Fruit fly (Drosophila melanogaster): ENCODE results near the gene CG5167.

The CG5167 gene

DNA sequence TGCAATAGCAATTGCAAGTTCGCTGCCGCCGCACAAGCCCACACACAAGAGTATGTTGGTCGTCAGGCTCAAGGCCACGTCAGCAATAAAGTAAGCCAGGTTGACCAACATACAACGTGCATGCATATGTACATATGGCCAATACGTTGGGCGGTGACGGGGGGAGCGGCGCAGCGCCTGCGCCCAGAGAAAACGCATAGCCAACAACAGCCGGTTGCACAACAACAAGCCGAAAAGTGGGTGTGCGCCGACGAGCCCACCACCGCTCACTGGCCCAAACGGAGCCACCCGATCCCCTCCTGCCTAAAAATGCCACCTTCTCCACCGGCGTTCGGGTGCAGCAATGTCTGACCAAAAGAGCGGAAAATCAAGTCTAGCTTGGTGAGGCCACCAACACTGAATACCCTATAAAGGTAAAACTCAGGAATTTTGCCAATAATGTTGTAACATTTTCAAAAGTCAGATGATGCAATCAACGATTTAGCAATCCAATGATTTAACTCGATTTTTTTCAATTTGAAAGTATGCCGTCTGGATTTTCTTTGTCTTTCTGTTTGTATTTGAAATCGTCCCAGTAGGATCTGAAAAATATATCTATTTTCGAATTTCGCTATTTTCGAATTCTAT lies 45.7 kb downstream of the CG5167 start, which contains the start of gene CG5509 (continued):
- TF ChIP-seq crc (GFP tag; optimal IDR thresholded peaks at IDR 0.05) (no peak), Hmx (GFP tag; optimal IDR thresholded peaks at IDR 0.05) (no peak), lmd (GFP tag; IDR thresholded peaks at IDR 0.05) (no peak), jing (GFP tag; optimal IDR thresholded peaks at IDR 0.05) (no peak), tna (GFP tag; IDR thresholded peaks at IDR 0.05; ENCODE audit: partially characterized antibody) (0 out of 2 replicates have a peak, but pooled peaks have one; percentile 34), CG4424 (GFP tag; optimal IDR thresholded peaks at IDR 0.05) (no peak), run (tag; optimal IDR thresholded peaks at IDR 0.05) (no peak), corto (GFP tag; optimal IDR thresholded peaks at IDR 0.05) (no peak), nom (GFP tag; optimal IDR thresholded peaks at IDR 0.05) (peak; percentile 6), CG14050 (GFP tag; IDR thresholded peaks at IDR 0.05) (no peak), D19A (tag; optimal IDR thresholded peaks at IDR 0.05) (peak; percentile 9), CG34422 (GFP tag; IDR thresholded peaks at IDR 0.05) (peak; percentile 33; the same call in 1 of the 3 replicates), Scr (GFP tag; IDR thresholded peaks at IDR 0.05; ENCODE audit: partially characterized antibody) (no peak), sna (GFP tag; IDR thresholded peaks at IDR 0.05; ENCODE audit: partially characterized antibody) (no peak), BEAF-32 (GFP tag; optimal IDR thresholded peaks at IDR 0.05) (no peak), CG1233 (GFP tag; optimal IDR thresholded peaks at IDR 0.05) (no peak), ap (GFP tag; IDR thresholded peaks at IDR 0.05) (no peak), CG8944 (GFP tag; optimal IDR thresholded peaks at IDR 0.05) (no peak), CG2129 (GFP tag; IDR thresholded peaks at IDR 0.05; ENCODE audit: partially characterized antibody) (no peak), CG42726 (GFP tag; IDR thresholded peaks at IDR 0.05; ENCODE audit: partially characterized antibody) (no peak), CG3726 (GFP tag; IDR thresholded peaks at IDR 0.05) (no peak), bbx (GFP tag; IDR thresholded peaks at IDR 0.05; ENCODE audit: partially characterized antibody) (peak; percentile 46; the same call in 1 of the 2 replicates), CG12236 (GFP tag; optimal IDR thresholded peaks at IDR 0.05) (no peak), CG9215 (GFP tag; IDR thresholded peaks at IDR 0.05) (no peak), sug (tag; optimal IDR thresholded peaks at IDR 0.05) (no peak), Xbp1 (GFP tag; optimal IDR thresholded peaks at IDR 0.05) (peak; percentile 4), z (GFP tag; IDR thresholded peaks at IDR 0.05) (no peak), crol (GFP tag; IDR thresholded peaks at IDR 0.05) (peak; percentile 88), CG11504 (tag; optimal IDR thresholded peaks at IDR 0.05) (no peak), CG2678 (tag; optimal IDR thresholded peaks at IDR 0.05) (no peak), org-1 (GFP tag; optimal IDR thresholded peaks at IDR 0.05) (no peak), Max (GFP tag; optimal IDR thresholded peaks at IDR 0.05) (no peak), Jarid2 (GFP tag; optimal IDR thresholded peaks at IDR 0.05) (no peak), Meics (GFP tag; optimal IDR thresholded peaks at IDR 0.05) (no peak), CG6654 (GFP tag; optimal IDR thresholded peaks at IDR 0.05) (no peak), Sox100B (GFP tag; optimal IDR thresholded peaks at IDR 0.05) (no peak), Nf-YA (GFP tag; IDR thresholded peaks at IDR 0.05) (no peak), CG12071 (GFP tag; optimal IDR thresholded peaks at IDR 0.05) (no peak), odd (GFP tag; optimal IDR thresholded peaks at IDR 0.05) (no peak), BtbVII (GFP tag; optimal IDR thresholded peaks at IDR 0.05) (no peak), NFAT (GFP tag; IDR thresholded peaks at IDR 0.05) (no peak), Hr3 (GFP tag; optimal IDR thresholded peaks at IDR 0.05) (no peak), CHES-1-like (GFP tag; optimal IDR thresholded peaks at IDR 0.05) (no peak), so (GFP tag; IDR thresholded peaks at IDR 0.05) (no peak), CG4820 (GFP tag; optimal IDR thresholded peaks at IDR 0.05) (no peak), CG2202 (tag; optimal IDR thresholded peaks at IDR 0.05) (no peak), Atf3 (GFP tag; optimal IDR thresholded peaks at IDR 0.05) (no peak), CG8478 (optimal IDR thresholded peaks at IDR 0.05) (peak; percentile 43), cad (GFP tag; optimal IDR thresholded peaks at IDR 0.05) (no peak), E2f1 (GFP tag; IDR thresholded peaks at IDR 0.05) (no peak), tio (GFP tag; optimal IDR thresholded peaks at IDR 0.05) (no peak)

Measured in whole organism, embryonic.